Worm (Caenorhabditis elegans) whole organism, L2 larva: Measurements from ENCODE around the gene clec-175.
A peak's percentile ranks its signal among the peaks of the same experiment; 100 is the strongest.

Experiments used
- ZK546.5 ChIP-seq: sonication (generic microtip); optimal IDR thresholded peaks from 2 replicates; lab custom pipeline; 2017; ENCODE audit warnings: missing biosample characterization, missing genetic modification characterization
- ama-1 ChIP-seq: fragments of 150-350 bp; optimal IDR thresholded peaks from 2 replicates; lab custom pipeline; 2018; ENCODE audit warnings: inconsistent platforms
- lin-11 ChIP-seq: fragments of 150-350 bp; sonication (generic microtip); optimal IDR thresholded peaks from 2 replicates; lab custom pipeline; 2014; ENCODE audit warnings: missing biosample characterization, missing genetic modification characterization, inconsistent platforms, mixed read lengths
- lin-13 ChIP-seq: fragments of 150-350 bp; optimal IDR thresholded peaks from 2 replicates; lab custom pipeline; 2014; ENCODE audit warnings: missing biosample characterization, missing genetic modification reagents, missing genetic modification characterization
- mab-5 ChIP-seq: fragments of 150-350 bp; optimal IDR thresholded peaks from 2 replicates; lab custom pipeline; 2014; ENCODE audit warnings: missing biosample characterization, missing genetic modification characterization
- nhr-237 ChIP-seq: fragments of 150-350 bp; optimal IDR thresholded peaks from 2 replicates; lab custom pipeline; 2014; ENCODE audit warnings: missing biosample characterization, missing genetic modification characterization
- nhr-25 ChIP-seq: fragments of 150-350 bp; sonication (generic microtip); optimal IDR thresholded peaks from 3 replicates; lab custom pipeline; 2014; ENCODE audit warnings: missing biosample characterization, missing genetic modification characterization
- skn-1 ChIP-seq: sonication (generic microtip); optimal IDR thresholded peaks from 2 replicates; lab custom pipeline; 2017; ENCODE audit warnings: missing biosample characterization, missing genetic modification characterization
- unc-39 ChIP-seq: fragments of 150-350 bp; optimal IDR thresholded peaks from 2 replicates; lab custom pipeline; 2014; ENCODE audit warnings: missing biosample characterization, missing genetic modification characterization
- zag-1 ChIP-seq: fragments of 150-350 bp; optimal IDR thresholded peaks from 2 replicates; lab custom pipeline; 2014; ENCODE audit warnings: missing biosample characterization, missing genetic modification characterization
- ztf-1 ChIP-seq: fragments of 200-800 bp; sonication (Bioruptor generic); conservative IDR thresholded peaks from 2 replicates; pipeline ENCODE4 v1.3.6; 2022; ENCODE audit warnings: missing genetic modification characterization, missing compliant biosample characterization
- ztf-11 ChIP-seq: sonication (generic microtip); optimal IDR thresholded peaks from 2 replicates; lab custom pipeline; 2017; ENCODE audit warnings: missing biosample characterization, missing genetic modification characterization
- ztf-4 ChIP-seq: fragments of 150-350 bp; optimal IDR thresholded peaks from 2 replicates; lab custom pipeline; 2014; ENCODE audit warnings: missing biosample characterization, missing genetic modification characterization

DNA sequence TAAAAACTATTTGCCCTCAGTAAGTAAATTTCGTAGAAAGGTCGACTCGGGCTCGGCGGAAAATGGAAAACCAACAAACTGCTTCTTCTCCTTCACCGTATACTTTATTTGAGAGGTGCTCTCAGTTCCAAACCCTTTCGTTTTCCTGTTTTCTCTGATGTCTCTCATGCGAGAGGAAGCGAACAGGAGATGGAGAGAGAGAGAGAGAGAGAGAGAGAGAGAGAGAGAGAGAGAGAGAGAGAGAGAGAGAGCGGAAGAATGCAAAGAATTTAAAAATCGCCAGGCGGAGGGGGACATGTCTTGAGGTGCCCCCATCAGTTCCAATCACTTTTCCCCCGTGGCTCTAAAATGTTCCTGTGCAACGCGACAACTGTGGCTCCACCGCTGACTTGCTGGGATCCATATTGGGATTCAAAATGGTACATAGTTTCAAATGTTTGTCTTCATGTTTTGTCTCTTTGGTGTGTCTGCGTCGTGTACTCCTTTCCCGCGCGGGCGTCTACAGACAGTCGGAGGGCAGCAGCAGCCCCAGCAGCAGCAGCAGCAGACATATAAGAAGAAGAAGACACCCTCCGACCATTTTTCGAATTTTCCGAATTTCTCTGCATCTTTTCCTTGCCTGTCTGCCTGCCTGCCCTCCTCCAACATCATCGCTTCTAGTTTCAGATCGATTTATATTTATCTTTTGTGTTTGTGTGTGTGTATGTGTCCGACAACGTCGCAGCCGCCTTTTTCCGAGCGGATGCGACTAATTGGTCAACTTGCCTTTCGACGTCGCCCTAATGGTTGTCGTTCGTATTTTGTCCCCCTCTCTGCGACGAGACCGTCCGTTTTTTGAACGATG lies 32.4 kb downstream of the clec-175 start, which contains the start of gene R08C7.11:
- no peak for TF ChIP-seq nhr-237
- TF ChIP-seq ama-1 (lab: Kevin White, UChicago): no peak
- no peak for TF ChIP-seq ztf-4 (tag; lab: Kevin White, UChicago)
- peak; percentile 15 for TF ChIP-seq lin-13
- TF ChIP-seq mab-5 (tag; lab: Kevin White, UChicago): no peak
- no peak for TF ChIP-seq skn-1 (tag; lab: Kevin White, UChicago)
- no peak for TF ChIP-seq unc-39 (tag; lab: Kevin White, UChicago)
- no peak for TF ChIP-seq ztf-1
- TF ChIP-seq lin-11 (tag; lab: Kevin White, UChicago): no peak
- no peak for TF ChIP-seq ZK546.5
- TF ChIP-seq ztf-11 (tag; lab: Kevin White, UChicago): no peak
- TF ChIP-seq zag-1: no peak
- peak; percentile 29 for TF ChIP-seq nhr-25 (tag; lab: Kevin White, UChicago)
